Fruit fly (Drosophila melanogaster) whole organism, embryonic: ENCODE measurements around the gene CG31360.
A peak's percentile ranks its signal among the peaks of the same experiment; 100 is the strongest.

Experiments used
- Asciz ChIP-seq: fragments of 200-800 bp; sonication (Bioruptor generic); optimal IDR thresholded peaks from 2 replicates; lab custom pipeline; 2017; ENCODE audit warnings: missing biosample characterization, mild to moderate bottlenecking, missing genetic modification characterization, missing genetic modification reagents
- C15 ChIP-seq: fragments of 200-800 bp; sonication (Bioruptor generic); IDR thresholded peaks from 3 replicates; pipeline ENCODE4 v1.3.6; 2022; ENCODE audit warnings: missing biosample characterization, missing genetic modification characterization
- CG11398 ChIP-seq: fragments of 200-800 bp; sonication (Bioruptor generic); optimal IDR thresholded peaks from 2 replicates; lab custom pipeline; 2016; ENCODE audit warnings: missing biosample characterization, missing genetic modification characterization
- CG12071 ChIP-seq: fragments of 200-800 bp; sonication (Bioruptor generic); optimal IDR thresholded peaks from 3 replicates; lab custom pipeline; 2018; ENCODE audit warnings: missing biosample characterization, mild to moderate bottlenecking, missing genetic modification characterization
- CG12391 ChIP-seq: fragments of 200-800 bp; sonication (Bioruptor generic); optimal IDR thresholded peaks from 3 replicates; lab custom pipeline; 2018; ENCODE audit warnings: missing biosample characterization, mild to moderate bottlenecking, missing genetic modification characterization, moderate library complexity
- CG13624 ChIP-seq: fragments of 200-800 bp; sonication (Bioruptor generic); optimal IDR thresholded peaks from 2 replicates; lab custom pipeline; 2016; ENCODE audit warnings: missing biosample characterization, missing genetic modification characterization
- CG14710 ChIP-seq: fragments of 200-800 bp; sonication (Bioruptor generic); optimal IDR thresholded peaks from 3 replicates; lab custom pipeline; 2019; ENCODE audit warnings: missing biosample characterization, mild to moderate bottlenecking, missing genetic modification characterization, moderate library complexity
- CG15514 ChIP-seq: fragments of 200-800 bp; sonication (Bioruptor generic); optimal IDR thresholded peaks from 3 replicates; lab custom pipeline; 2017; ENCODE audit warnings: missing biosample characterization, missing genetic modification characterization, mild to moderate bottlenecking, moderate library complexity, missing genetic modification reagents
- CG15696 ChIP-seq: fragments of 200-800 bp; sonication (Bioruptor generic); optimal IDR thresholded peaks from 2 replicates; lab custom pipeline; 2019; ENCODE audit warnings: missing biosample characterization, mild to moderate bottlenecking, missing genetic modification characterization, moderate library complexity
- CG16863 ChIP-seq: fragments of 200-800 bp; sonication (Bioruptor generic); optimal IDR thresholded peaks from 3 replicates; lab custom pipeline; 2016; ENCODE audit warnings: missing biosample characterization, missing genetic modification characterization
- CG17186 ChIP-seq: fragments of 200-800 bp; sonication (Bioruptor generic); optimal IDR thresholded peaks from 3 replicates; lab custom pipeline; 2017; ENCODE audit warnings: missing biosample characterization, missing genetic modification reagents, missing genetic modification characterization
- CG17568 ChIP-seq: fragments of 200-800 bp; sonication (Bioruptor generic); optimal IDR thresholded peaks from 2 replicates; lab custom pipeline; 2018; ENCODE audit warnings: missing biosample characterization, mild to moderate bottlenecking, missing genetic modification characterization, moderate library complexity
- CG2202 ChIP-seq: fragments of 200-800 bp; sonication (Bioruptor generic); optimal IDR thresholded peaks from 2 replicates; lab custom pipeline; 2018; ENCODE audit warnings: missing biosample characterization, mild to moderate bottlenecking, missing genetic modification characterization
- CG4328 ChIP-seq: fragments of 200-800 bp; sonication (Bioruptor generic); optimal IDR thresholded peaks from 3 replicates; lab custom pipeline; 2017; ENCODE audit warnings: missing biosample characterization, missing genetic modification reagents, missing genetic modification characterization
- CG4854 ChIP-seq: fragments of 200-800 bp; sonication (Bioruptor generic); optimal IDR thresholded peaks from 2 replicates; lab custom pipeline; 2016; ENCODE audit warnings: missing biosample characterization, missing genetic modification characterization, inconsistent platforms
- CG6272 ChIP-seq: fragments of 200-800 bp; sonication (Bioruptor generic); IDR thresholded peaks from 2 replicates; pipeline ENCODE4 v1.3.6; 2022; ENCODE audit warnings: missing biosample characterization, missing genetic modification characterization
- CG6791 ChIP-seq: fragments of 200-800 bp; sonication (Bioruptor generic); IDR thresholded peaks from 3 replicates; pipeline ENCODE4 v1.3.6; 2022; ENCODE audit warnings: missing biosample characterization, missing genetic modification characterization; ENCODE audit not compliant: partially characterized antibody
- CG7839 ChIP-seq: fragments of 200-800 bp; sonication (Bioruptor generic); optimal IDR thresholded peaks from 3 replicates; lab custom pipeline; 2018; ENCODE audit warnings: missing biosample characterization, mild to moderate bottlenecking, missing genetic modification characterization, moderate library complexity
- D ChIP-seq, 2 experiments: fragments of 200-800 bp in 1 of 2; fragments of >200 bp in 1 of 2; sonication (Bioruptor generic) in 1 of 2; optimal IDR thresholded peaks; 2 replicates in 1 of 2; 3 replicates in 1 of 2; lab custom pipeline; 2017; ENCODE audit warnings: mild to moderate bottlenecking in 1 of 2, missing biosample characterization in 1 of 2, missing genetic modification characterization in 1 of 2, missing genetic modification reagents in 1 of 2
- Deaf1 ChIP-seq: fragments of 200-800 bp; optimal IDR thresholded peaks from 3 replicates; lab custom pipeline; 2019; ENCODE audit warnings: missing biosample characterization, mild to moderate bottlenecking, missing genetic modification characterization, moderate library complexity
- Doc3 ChIP-seq: fragments of 200-800 bp; sonication (Bioruptor generic); IDR thresholded peaks from 3 replicates; pipeline ENCODE4 v1.3.6; 2022; ENCODE audit warnings: missing biosample characterization, missing genetic modification characterization; ENCODE audit not compliant: partially characterized antibody
- E2f1 ChIP-seq: fragments of 200-800 bp; sonication (Bioruptor generic); IDR thresholded peaks from 2 replicates; pipeline ENCODE4 v1.3.6; 2022; ENCODE audit warnings: missing biosample characterization, missing genetic modification characterization
- Eip74EF ChIP-seq, 2 experiments: fragments of 200-800 bp in 1 of 2; fragments of >200 bp in 1 of 2; sonication (Bioruptor generic) in 1 of 2; optimal IDR thresholded peaks; 2 replicates each; lab custom pipeline; 2017 to 2019; ENCODE audit warnings: missing biosample characterization in 2 of 2, missing genetic modification characterization in 2 of 2, mild to moderate bottlenecking in 1 of 2, moderate library complexity in 1 of 2
- Hey ChIP-seq: fragments of 200-800 bp; sonication (Bioruptor generic); optimal IDR thresholded peaks from 3 replicates; lab custom pipeline; 2018; ENCODE audit warnings: missing biosample characterization, mild to moderate bottlenecking, missing genetic modification characterization
- Hmx ChIP-seq: fragments of 200-800 bp; sonication (Bioruptor generic); optimal IDR thresholded peaks from 2 replicates; lab custom pipeline; 2016; ENCODE audit warnings: missing biosample characterization, missing genetic modification characterization
- Kr ChIP-seq: fragments of 200-800 bp; sonication (Bioruptor generic); optimal IDR thresholded peaks from 2 replicates; lab custom pipeline; 2017; ENCODE audit warnings: missing biosample characterization, mild to moderate bottlenecking, missing genetic modification characterization
- NFAT ChIP-seq: fragments of 200-800 bp; sonication (Bioruptor generic); IDR thresholded peaks from 2 replicates; pipeline ENCODE4 v1.3.6; 2022; ENCODE audit warnings: missing biosample characterization, missing genetic modification characterization
- Optix ChIP-seq: fragments of 200-800 bp; sonication (Bioruptor generic); IDR thresholded peaks from 3 replicates; pipeline ENCODE4 v1.3.6; 2022; ENCODE audit warnings: missing biosample characterization, missing genetic modification characterization
- Poxn ChIP-seq: fragments of 200-800 bp; sonication (Bioruptor generic); IDR thresholded peaks from 2 replicates; pipeline ENCODE4 v1.3.6; 2022; ENCODE audit warnings: missing biosample characterization, missing genetic modification characterization
- Sox100B ChIP-seq: fragments of 200-800 bp; sonication (Bioruptor generic); optimal IDR thresholded peaks from 3 replicates; lab custom pipeline; 2018; ENCODE audit warnings: missing biosample characterization, mild to moderate bottlenecking, missing genetic modification characterization
- Sry-β ChIP-seq: fragments of 200-800 bp; sonication (Bioruptor generic); optimal IDR thresholded peaks from 2 replicates; lab custom pipeline; 2018; ENCODE audit warnings: missing biosample characterization, mild to moderate bottlenecking, missing genetic modification characterization, moderate library complexity
- Xbp1 ChIP-seq: fragments of 200-800 bp; sonication (Bioruptor generic); optimal IDR thresholded peaks from 3 replicates; lab custom pipeline; 2016; ENCODE audit warnings: missing biosample characterization, mild to moderate bottlenecking, missing genetic modification characterization
- YL-1 ChIP-seq: fragments of 200-800 bp; sonication (Bioruptor generic); optimal IDR thresholded peaks from 3 replicates; lab custom pipeline; 2017; ENCODE audit warnings: missing biosample characterization, mild to moderate bottlenecking, missing genetic modification characterization
- ab ChIP-seq: fragments of 200-800 bp; sonication (Bioruptor generic); optimal IDR thresholded peaks from 2 replicates; lab custom pipeline; 2016; ENCODE audit warnings: missing biosample characterization, missing genetic modification characterization
- abd-A ChIP-seq: fragments of 200-800 bp; sonication (Bioruptor generic); optimal IDR thresholded peaks from 3 replicates; lab custom pipeline; 2019; ENCODE audit warnings: missing biosample characterization, mild to moderate bottlenecking, missing genetic modification characterization, moderate library complexity
- eyg ChIP-seq: fragments of 200-800 bp; sonication (Bioruptor generic); optimal IDR thresholded peaks from 3 replicates; lab custom pipeline; 2016; ENCODE audit warnings: missing biosample characterization, missing genetic modification characterization
- gro ChIP-seq: fragments of 200-800 bp; sonication (Bioruptor generic); optimal IDR thresholded peaks from 2 replicates; lab custom pipeline; 2016; ENCODE audit warnings: missing biosample characterization, missing genetic modification characterization
- hbn ChIP-seq: fragments of 200-800 bp; sonication (Bioruptor generic); IDR thresholded peaks from 2 replicates; pipeline ENCODE4 v1.3.6; 2022; ENCODE audit warnings: missing biosample characterization, missing genetic modification characterization; ENCODE audit not compliant: partially characterized antibody
- kah ChIP-seq: fragments of 200-800 bp; sonication (Bioruptor generic); optimal IDR thresholded peaks from 2 replicates; lab custom pipeline; 2018; ENCODE audit warnings: missing biosample characterization, mild to moderate bottlenecking, missing genetic modification characterization
- kay ChIP-seq: fragments of 200-800 bp; sonication (Bioruptor generic); optimal IDR thresholded peaks from 2 replicates; lab custom pipeline; 2016; ENCODE audit warnings: missing biosample characterization, missing genetic modification characterization
- mam ChIP-seq: fragments of 200-800 bp; sonication (Bioruptor generic); optimal IDR thresholded peaks from 3 replicates; lab custom pipeline; 2016; ENCODE audit warnings: missing biosample characterization, missing genetic modification characterization
- nom ChIP-seq: fragments of 200-800 bp; sonication (Bioruptor generic); optimal IDR thresholded peaks from 2 replicates; lab custom pipeline; 2017; ENCODE audit warnings: missing biosample characterization, missing genetic modification characterization, mild to moderate bottlenecking, moderate library complexity, missing genetic modification reagents
- schlank ChIP-seq: fragments of 200-800 bp; sonication (Bioruptor generic); optimal IDR thresholded peaks from 2 replicates; lab custom pipeline; 2018; ENCODE audit warnings: missing biosample characterization, mild to moderate bottlenecking, missing genetic modification characterization
- sd ChIP-seq: fragments of 200-800 bp; sonication (Bioruptor generic); optimal IDR thresholded peaks from 3 replicates; lab custom pipeline; 2018; ENCODE audit warnings: missing biosample characterization, mild to moderate bottlenecking, missing genetic modification characterization, moderate library complexity
- stc ChIP-seq: fragments of 200-800 bp; sonication (Bioruptor generic); IDR thresholded peaks from 2 replicates; pipeline ENCODE4 v1.3.6; 2022; ENCODE audit warnings: missing biosample characterization, missing genetic modification characterization
- ttk ChIP-seq: fragments of 200-800 bp; sonication (Bioruptor generic); IDR thresholded peaks from 2 replicates; pipeline ENCODE4 v2.1.2; 2022; ENCODE audit warnings: missing biosample characterization, missing genetic modification characterization
- usp ChIP-seq: fragments of >200 bp; optimal IDR thresholded peaks from 2 replicates; lab custom pipeline; 2017; ENCODE audit warnings: missing biosample characterization, missing genetic modification characterization
- vnd ChIP-seq: fragments of 200-800 bp; sonication (Bioruptor generic); IDR thresholded peaks from 3 replicates; pipeline ENCODE4 v1.3.6; 2022; ENCODE audit warnings: missing biosample characterization, missing genetic modification characterization; ENCODE audit not compliant: partially characterized antibody

The CG31360 gene

DNA sequence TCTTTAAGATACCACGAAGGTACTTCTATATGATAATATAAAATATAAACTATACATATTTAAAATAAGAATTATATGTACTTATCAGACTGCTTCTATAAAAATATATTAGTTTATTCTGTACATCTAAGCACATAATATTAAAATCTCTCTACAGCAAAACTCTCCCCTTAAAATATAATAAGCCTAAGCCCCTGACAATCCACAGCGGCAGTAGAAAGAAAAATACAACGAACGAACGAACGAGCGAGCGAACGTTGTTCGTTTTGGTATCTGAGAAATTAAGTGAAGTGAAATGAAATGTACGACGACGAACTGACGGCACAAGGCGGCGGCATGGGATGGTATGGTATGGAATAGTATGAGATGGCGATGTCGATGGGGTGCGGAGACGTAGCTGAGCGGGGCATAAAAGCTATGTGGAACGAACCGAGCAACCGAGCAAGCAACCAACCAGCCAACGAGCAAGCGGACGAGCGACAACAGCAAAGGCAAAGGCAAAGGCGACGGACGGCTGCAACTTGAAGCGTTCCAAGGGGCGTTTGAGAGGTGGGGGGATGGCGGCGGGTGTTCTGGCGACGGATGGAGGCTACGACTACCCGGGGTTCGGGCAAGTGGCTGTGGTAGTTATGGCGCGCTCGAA lies 15.7 kb downstream of the CG31360 start (continued):
- TF ChIP-seq Sry-β (GFP tag; lab: Kevin White, UChicago) (peak; percentile 67), ab (GFP tag; lab: Kevin White, UChicago) (peak; percentile 43), CG4328 (peak; percentile 99), abd-A (tag; lab: Kevin White, UChicago) (peak; percentile 94), Hmx (peak; percentile 60), mam (GFP tag; lab: Kevin White, UChicago) (peak; percentile 85), hbn (GFP tag; lab: Robert Waterston, UW) (no peak; the same call in 1 of the 2 replicates), kay (GFP tag; lab: Kevin White, UChicago) (peak; percentile 93), Sox100B (GFP tag; lab: Kevin White, UChicago) (no peak), CG4854 (peak; percentile 57), CG11398 (GFP tag; lab: Kevin White, UChicago) (peak; percentile 46), NFAT (peak; percentile 95), usp (GFP tag; lab: Kevin White, UChicago) (no peak), D (optimal IDR thresholded peaks at IDR 0.05; lab: Kevin White, UChicago) (no peak), D (GFP tag; optimal IDR thresholded peaks at IDR 0.05; lab: Kevin White, UChicago) (peak; percentile 98), gro (no peak), YL-1 (GFP tag; lab: Kevin White, UChicago) (peak; percentile 98), CG14710 (peak; percentile 97), CG15696 (tag; lab: Kevin White, UChicago) (peak; percentile 91), CG6791 (no peak), C15 (GFP tag; lab: Robert Waterston, UW) (peak; percentile 95), schlank (peak; percentile 91), sd (tag; lab: Kevin White, UChicago) (peak; percentile 86), CG6272 (GFP tag; lab: Robert Waterston, UW) (peak; percentile 98), Hey (tag; lab: Kevin White, UChicago) (no peak), Optix (GFP tag; lab: Robert Waterston, UW) (peak; percentile 93), CG16863 (GFP tag; lab: Kevin White, UChicago) (peak; percentile 81), eyg (GFP tag; lab: Kevin White, UChicago) (peak; percentile 56), Xbp1 (GFP tag; lab: Kevin White, UChicago) (peak; percentile 97), stc (GFP tag; lab: Robert Waterston, UW) (peak; percentile 99), kah (peak; percentile 96), CG7839 (tag; lab: Kevin White, UChicago) (peak; percentile 99), CG15514 (peak; percentile 94), CG17186 (peak; percentile 63), Doc3 (GFP tag; lab: Robert Waterston, UW) (no peak), CG13624 (GFP tag; lab: Kevin White, UChicago) (peak; percentile 53), Asciz (GFP tag; lab: Kevin White, UChicago) (peak; percentile 97), Deaf1 (tag; lab: Kevin White, UChicago) (peak; percentile 95), Kr (GFP tag; lab: Kevin White, UChicago) (peak; percentile 43), Poxn (GFP tag; lab: Robert Waterston, UW) (peak; percentile 93), CG2202 (tag; lab: Kevin White, UChicago) (peak; percentile 97), CG12391 (tag; lab: Kevin White, UChicago) (peak; percentile 99), CG12071 (peak; percentile 90), vnd (GFP tag; lab: Robert Waterston, UW) (no peak), ttk (GFP tag; lab: Robert Waterston, UW) (peak; percentile 98), nom (GFP tag; lab: Kevin White, UChicago) (peak; percentile 97), E2f1 (GFP tag; lab: Robert Waterston, UW) (peak; percentile 99), CG17568 (GFP tag; lab: Kevin White, UChicago) (no peak), Eip74EF (GFP tag; optimal IDR thresholded peaks at IDR 0.05; lab: Kevin White, UChicago) (peak in 1 of 2 experiments; percentile 99)
